Worm (Caenorhabditis elegans) whole organism, mixed stage, embryonic: Measurements from ENCODE around the gene rad-54.B.

Source experiments
- M03D4.4 ChIP-seq: sonication (generic microtip); optimal IDR thresholded peaks from 2 replicates; lab custom pipeline; 2017; ENCODE audit warnings: mild to moderate bottlenecking, missing genetic modification characterization, missing compliant biosample characterization
- bed-3 ChIP-seq: fragments of 200-800 bp; sonication (Bioruptor generic); optimal IDR thresholded peaks from 3 replicates; lab custom pipeline; 2018; ENCODE audit warnings: mild to moderate bottlenecking, missing genetic modification characterization, moderate library complexity, missing compliant biosample characterization
- blmp-1 ChIP-seq: fragments of 150-350 bp; optimal IDR thresholded peaks from 2 replicates; lab custom pipeline; 2014; ENCODE audit warnings: missing biosample characterization, missing genetic modification characterization
- ceh-39 ChIP-seq: fragments of 150-350 bp; optimal IDR thresholded peaks from 2 replicates; lab custom pipeline; 2014; ENCODE audit warnings: missing biosample characterization, missing genetic modification characterization
- ceh-43 ChIP-seq: fragments of 200-800 bp; sonication (Bioruptor generic); optimal IDR thresholded peaks from 2 replicates; lab custom pipeline; 2018; ENCODE audit warnings: mild to moderate bottlenecking, missing genetic modification characterization, moderate library complexity, missing compliant biosample characterization
- ceh-83 ChIP-seq: fragments of 200-800 bp; sonication (Bioruptor generic); optimal IDR thresholded peaks from 2 replicates; lab custom pipeline; 2018; ENCODE audit warnings: mild to moderate bottlenecking, missing genetic modification characterization, missing compliant biosample characterization
- ces-1 ChIP-seq: fragments of 150-350 bp; optimal IDR thresholded peaks from 2 replicates; lab custom pipeline; 2014; ENCODE audit warnings: missing biosample characterization, missing genetic modification reagents, missing genetic modification characterization
- cnd-1 ChIP-seq: fragments of 200-800 bp; sonication (Bioruptor generic); optimal IDR thresholded peaks from 2 replicates; lab custom pipeline; 2018; ENCODE audit warnings: mild to moderate bottlenecking, missing genetic modification characterization, missing compliant biosample characterization
- drap-1 ChIP-seq: fragments of 200-800 bp; sonication (Bioruptor generic); optimal IDR thresholded peaks from 3 replicates; lab custom pipeline; 2018; ENCODE audit warnings: mild to moderate bottlenecking, missing genetic modification characterization, missing compliant biosample characterization
- elt-1 ChIP-seq: sonication (generic microtip); optimal IDR thresholded peaks from 2 replicates; lab custom pipeline; 2017; ENCODE audit warnings: missing genetic modification characterization, mild to moderate bottlenecking, missing compliant biosample characterization, antibody characterized with exemption, moderate library complexity, borderline replicate concordance; ENCODE audit not compliant: insufficient read depth
- elt-3 ChIP-seq: fragments of 150-350 bp; optimal IDR thresholded peaks from 2 replicates; lab custom pipeline; 2014; ENCODE audit warnings: missing biosample characterization, missing genetic modification characterization
- flh-1 ChIP-seq: fragments of 200-800 bp; sonication (Bioruptor generic); optimal IDR thresholded peaks from 2 replicates; lab custom pipeline; 2018; ENCODE audit warnings: mild to moderate bottlenecking, missing genetic modification characterization, moderate library complexity, missing compliant biosample characterization
- ham-2 ChIP-seq: fragments of 200-800 bp; sonication (Bioruptor generic); optimal IDR thresholded peaks from 2 replicates; lab custom pipeline; 2018; ENCODE audit warnings: mild to moderate bottlenecking, missing genetic modification characterization, missing compliant biosample characterization
- hlh-1 ChIP-seq: fragments of 150-350 bp; optimal IDR thresholded peaks from 2 replicates; lab custom pipeline; 2014; ENCODE audit warnings: missing biosample characterization, missing genetic modification reagents, missing genetic modification characterization
- lin-13 ChIP-seq: fragments of 150-350 bp; optimal IDR thresholded peaks from 2 replicates; lab custom pipeline; 2014; ENCODE audit warnings: missing biosample characterization, missing genetic modification characterization
- lin-32 ChIP-seq: fragments of 200-800 bp; sonication (Bioruptor generic); optimal IDR thresholded peaks from 2 replicates; lab custom pipeline; 2018; ENCODE audit warnings: mild to moderate bottlenecking, missing genetic modification characterization, missing compliant biosample characterization
- lsy-2 ChIP-seq: fragments of 150-350 bp; optimal IDR thresholded peaks from 2 replicates; lab custom pipeline; 2014; ENCODE audit warnings: missing biosample characterization, missing genetic modification characterization
- mab-5 ChIP-seq: fragments of 150-350 bp; optimal IDR thresholded peaks from 2 replicates; lab custom pipeline; 2014; ENCODE audit warnings: missing biosample characterization, missing genetic modification characterization
- mep-1 ChIP-seq: fragments of 150-350 bp; optimal IDR thresholded peaks from 2 replicates; lab custom pipeline; 2017; ENCODE audit warnings: missing biosample characterization, missing genetic modification reagents, missing genetic modification characterization, inconsistent platforms
- mls-2 ChIP-seq: sonication (generic microtip); optimal IDR thresholded peaks from 2 replicates; lab custom pipeline; 2016; ENCODE audit warnings: mild to moderate bottlenecking, missing genetic modification characterization, moderate library complexity, missing compliant biosample characterization
- nhr-12 ChIP-seq: fragments of 150-350 bp; optimal IDR thresholded peaks from 2 replicates; lab custom pipeline; 2014; ENCODE audit warnings: missing biosample characterization, missing genetic modification characterization
- nhr-2 ChIP-seq: fragments of 150-350 bp; optimal IDR thresholded peaks from 2 replicates; lab custom pipeline; 2014; ENCODE audit warnings: missing biosample characterization, missing genetic modification characterization
- nhr-237 ChIP-seq: fragments of 150-350 bp; optimal IDR thresholded peaks from 2 replicates; lab custom pipeline; 2014; ENCODE audit warnings: missing biosample characterization, missing genetic modification characterization
- nhr-28 ChIP-seq: fragments of 150-350 bp; optimal IDR thresholded peaks from 2 replicates; lab custom pipeline; 2014; ENCODE audit warnings: missing biosample characterization, missing genetic modification characterization
- nhr-76 ChIP-seq: sonication (generic microtip); optimal IDR thresholded peaks from 2 replicates; lab custom pipeline; 2017; ENCODE audit warnings: missing biosample characterization, missing genetic modification characterization
- pha-4 ChIP-seq: fragments of 150-350 bp; optimal IDR thresholded peaks from 2 replicates; lab custom pipeline; 2018; ENCODE audit warnings: missing biosample characterization, missing genetic modification reagents, missing genetic modification characterization
- sem-2 ChIP-seq: fragments of 200-800 bp; sonication (Bioruptor generic); optimal IDR thresholded peaks from 2 replicates; lab custom pipeline; 2018; ENCODE audit warnings: mild to moderate bottlenecking, missing genetic modification characterization, missing compliant biosample characterization
- snpc-4 ChIP-seq: fragments of 150-350 bp; optimal IDR thresholded peaks from 2 replicates; lab custom pipeline; 2014; ENCODE audit warnings: missing biosample characterization, missing genetic modification characterization
- sptf-1 ChIP-seq: sonication (generic microtip); optimal IDR thresholded peaks from 2 replicates; lab custom pipeline; 2017; ENCODE audit warnings: mild to moderate bottlenecking, missing genetic modification characterization, moderate library complexity, missing compliant biosample characterization
- tbx-8 ChIP-seq: fragments of 200-800 bp; sonication (Bioruptor generic); optimal IDR thresholded peaks from 2 replicates; lab custom pipeline; 2018; ENCODE audit warnings: mild to moderate bottlenecking, missing genetic modification characterization, moderate library complexity, missing compliant biosample characterization
- unc-120 ChIP-seq: sonication (generic microtip); optimal IDR thresholded peaks from 2 replicates; lab custom pipeline; 2017; ENCODE audit warnings: missing genetic modification characterization, missing compliant biosample characterization; ENCODE audit not compliant: poor library complexity, severe bottlenecking
- unc-39 ChIP-seq: fragments of 150-350 bp; optimal IDR thresholded peaks from 2 replicates; lab custom pipeline; 2014; ENCODE audit warnings: missing biosample characterization, missing genetic modification characterization
- unc-62 ChIP-seq: fragments of 150-350 bp; optimal IDR thresholded peaks from 2 replicates; lab custom pipeline; 2014; ENCODE audit warnings: missing biosample characterization, missing genetic modification reagents, missing genetic modification characterization
- zip-8 ChIP-seq: fragments of 150-350 bp; optimal IDR thresholded peaks from 2 replicates; lab custom pipeline; 2014; ENCODE audit warnings: missing biosample characterization, missing genetic modification characterization
- ztf-11 ChIP-seq: fragments of 150-350 bp; optimal IDR thresholded peaks from 2 replicates; lab custom pipeline; 2014; ENCODE audit warnings: missing biosample characterization, missing genetic modification characterization

Gene rad-54.B

DNA sequence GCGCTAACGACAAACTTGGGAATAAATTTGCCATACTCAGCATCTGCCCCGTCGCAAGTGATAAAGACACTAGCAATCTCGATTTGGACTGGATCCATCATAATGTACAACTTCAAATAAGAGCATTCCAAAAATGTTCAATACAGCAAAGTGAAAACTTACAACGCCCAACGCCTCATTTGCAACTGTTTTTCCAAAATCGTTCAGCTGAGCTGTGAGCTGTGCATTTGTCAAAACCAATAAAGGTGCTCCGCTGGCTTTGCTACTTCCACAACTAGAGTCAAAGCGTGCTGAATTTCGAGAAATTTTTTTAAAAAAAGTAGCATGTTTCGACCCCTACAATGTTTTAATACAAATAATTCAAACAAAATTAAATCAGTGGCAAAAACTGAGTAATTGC, 18.8 kb upstream of the rad-54.B start, which contains the start of gene Y116A8C.49:
Gene Y116A8C.49 (minus strand): TSS at position 101 of the 400 bp plus-strand sequence.
- TF ChIP-seq nhr-76 (tag; lab: Kevin White, UChicago) (no peak), lsy-2 (tag; lab: Kevin White, UChicago) (no peak)

- TF ChIP-seq lin-32 (GFP tag; lab: Kevin White, UChicago): no peak
- TF ChIP-seq zip-8 (tag; lab: Kevin White, UChicago): no peak
- TF ChIP-seq hlh-1 (tag; lab: Kevin White, UChicago): no peak
- no peak for TF ChIP-seq drap-1 (GFP tag; lab: Kevin White, UChicago)
- no peak for TF ChIP-seq M03D4.4 (tag; lab: Kevin White, UChicago)
- TF ChIP-seq nhr-28 (tag; lab: Kevin White, UChicago): no peak
- no peak for TF ChIP-seq lin-13 (tag; lab: Kevin White, UChicago)
- TF ChIP-seq, all 35 proteins: peak for 0
Observed at ce11 chrIV:16936053-16936452, 13.8 kb upstream of the rad-54.B start.

- TF ChIP-seq cnd-1 (no peak), unc-39 (tag; lab: Kevin White, UChicago) (no peak), ces-1 (no peak), sem-2 (GFP tag; lab: Kevin White, UChicago) (no peak), elt-3 (tag; lab: Kevin White, UChicago) (no peak), lin-32 (GFP tag; lab: Kevin White, UChicago) (no peak), ceh-43 (no peak), blmp-1 (no peak), mep-1 (tag; lab: Kevin White, UChicago) (no peak), nhr-28 (tag; lab: Kevin White, UChicago) (no peak)
- TF ChIP-seq, all 35 proteins: peak for 0
Observed at ce11 chrIV:16939001-16939400, 10.9 kb upstream of the rad-54.B start, which contains the start of gene Y116A8C.10. TSS of gene Y116A8C.10 (minus strand) at chrIV:16939101.

- TF ChIP-seq hlh-1 (tag; lab: Kevin White, UChicago) (peak; percentile 37), elt-3 (tag; lab: Kevin White, UChicago) (no peak), nhr-76 (tag; lab: Kevin White, UChicago) (no peak), unc-62 (GFP tag; lab: Kevin White, UChicago) (no peak), nhr-2 (no peak), mls-2 (tag; lab: Kevin White, UChicago) (peak; percentile 83), sptf-1 (tag; lab: Kevin White, UChicago) (peak; percentile 80), ceh-43 (peak; percentile 45), ceh-83 (GFP tag; lab: Kevin White, UChicago) (peak; percentile 56), tbx-8 (GFP tag; lab: Kevin White, UChicago) (peak; percentile 18), flh-1 (no peak), blmp-1 (no peak), sem-2 (GFP tag; lab: Kevin White, UChicago) (no peak), ztf-11 (tag; lab: Kevin White, UChicago) (peak; percentile 31), nhr-237 (tag; lab: Kevin White, UChicago) (no peak), elt-1 (tag; lab: Kevin White, UChicago) (no peak), nhr-12 (tag; lab: Kevin White, UChicago) (no peak), ham-2 (GFP tag; lab: Kevin White, UChicago) (no peak), drap-1 (GFP tag; lab: Kevin White, UChicago) (peak; percentile 46), cnd-1 (peak; percentile 38), M03D4.4 (tag; lab: Kevin White, UChicago) (peak; percentile 77), unc-120 (tag; lab: Kevin White, UChicago) (peak; percentile 38), snpc-4 (tag; lab: Kevin White, UChicago) (no peak), zip-8 (tag; lab: Kevin White, UChicago) (no peak), pha-4 (tag; lab: Kevin White, UChicago) (no peak), ces-1 (peak; percentile 81), unc-39 (tag; lab: Kevin White, UChicago) (no peak), nhr-28 (tag; lab: Kevin White, UChicago) (no peak), lin-32 (GFP tag; lab: Kevin White, UChicago) (peak; percentile 7), bed-3 (GFP tag; lab: Kevin White, UChicago) (peak; percentile 3), ceh-39 (tag; lab: Kevin White, UChicago) (no peak), mab-5 (tag; lab: Kevin White, UChicago) (no peak), mep-1 (tag; lab: Kevin White, UChicago) (peak; percentile 13), lin-13 (tag; lab: Kevin White, UChicago) (peak; percentile 53), lsy-2 (tag; lab: Kevin White, UChicago) (peak; percentile 4)
Observed at ce11 chrIV:16946746-16947145, 3.1 kb upstream of the rad-54.B start, which contains the start of the genes Y116A8C.9 and arf-6. TSS of gene Y116A8C.9 (minus strand) at chrIV:16946800. TSS of gene arf-6 (plus strand) at chrIV:16947120.
